Fruit fly (Drosophila melanogaster) whole organism, embryonic: ENCODE results near the gene Mms19.

ENCODE experiments used
- ATbp ChIP-seq: fragments of 200-800 bp; sonication (Bioruptor generic); optimal IDR thresholded peaks from 2 replicates; lab custom pipeline; 2017; ENCODE audit warnings: missing biosample characterization, mild to moderate bottlenecking, missing genetic modification characterization, missing genetic modification reagents
- Abd-B ChIP-seq: fragments of 200-800 bp; sonication (Bioruptor generic); optimal IDR thresholded peaks from 2 replicates; lab custom pipeline; 2018; ENCODE audit warnings: missing biosample characterization, mild to moderate bottlenecking, missing genetic modification characterization, moderate library complexity
- Antp ChIP-seq: fragments of 200-800 bp; sonication (Bioruptor generic); optimal IDR thresholded peaks from 3 replicates; lab custom pipeline; 2016; ENCODE audit warnings: missing biosample characterization, missing genetic modification characterization
- Atf6 ChIP-seq: fragments of 200-800 bp; sonication (Bioruptor generic); IDR thresholded peaks from 2 replicates; pipeline ENCODE4 v1.3.6; 2022; ENCODE audit warnings: missing biosample characterization, missing genetic modification characterization
- B-H2 ChIP-seq: fragments of 200-800 bp; sonication (Bioruptor generic); optimal IDR thresholded peaks from 2 replicates; lab custom pipeline; 2018; ENCODE audit warnings: missing biosample characterization, mild to moderate bottlenecking, missing genetic modification characterization
- C15 ChIP-seq: fragments of 200-800 bp; sonication (Bioruptor generic); IDR thresholded peaks from 3 replicates; pipeline ENCODE4 v1.3.6; 2022; ENCODE audit warnings: missing biosample characterization, missing genetic modification characterization
- CG10543 ChIP-seq: fragments of 200-800 bp; sonication (Bioruptor generic); optimal IDR thresholded peaks from 3 replicates; lab custom pipeline; 2017; ENCODE audit warnings: missing biosample characterization, mild to moderate bottlenecking, missing genetic modification characterization, moderate library complexity
- CG10979 ChIP-seq: fragments of 200-800 bp; sonication (Bioruptor generic); optimal IDR thresholded peaks from 2 replicates; lab custom pipeline; 2018; ENCODE audit warnings: missing biosample characterization, mild to moderate bottlenecking, missing genetic modification characterization, moderate library complexity
- CG1529 ChIP-seq: fragments of 200-800 bp; sonication (Bioruptor generic); optimal IDR thresholded peaks from 3 replicates; lab custom pipeline; 2018; ENCODE audit warnings: missing biosample characterization, missing genetic modification characterization
- CG17186 ChIP-seq: fragments of 200-800 bp; sonication (Bioruptor generic); optimal IDR thresholded peaks from 3 replicates; lab custom pipeline; 2017; ENCODE audit warnings: missing biosample characterization, missing genetic modification reagents, missing genetic modification characterization
- CG18599 ChIP-seq: fragments of 200-800 bp; sonication (Bioruptor generic); optimal IDR thresholded peaks from 3 replicates; lab custom pipeline; 2017; ENCODE audit warnings: missing biosample characterization, missing genetic modification characterization, mild to moderate bottlenecking, moderate library complexity, missing genetic modification reagents
- CG2116 ChIP-seq: fragments of 200-800 bp; sonication (Bioruptor generic); optimal IDR thresholded peaks from 3 replicates; lab custom pipeline; 2018; ENCODE audit warnings: missing biosample characterization, mild to moderate bottlenecking, missing genetic modification characterization
- CG33213 ChIP-seq: fragments of 200-800 bp; sonication (Bioruptor generic); optimal IDR thresholded peaks from 3 replicates; lab custom pipeline; 2016; ENCODE audit warnings: missing biosample characterization, missing genetic modification characterization
- CG4617 ChIP-seq: fragments of 200-800 bp; sonication (Bioruptor generic); optimal IDR thresholded peaks from 3 replicates; lab custom pipeline; 2016; ENCODE audit warnings: missing biosample characterization, missing genetic modification characterization, borderline replicate concordance
- CG6272 ChIP-seq: fragments of 200-800 bp; sonication (Bioruptor generic); IDR thresholded peaks from 2 replicates; pipeline ENCODE4 v1.3.6; 2022; ENCODE audit warnings: missing biosample characterization, missing genetic modification characterization
- CG6683 ChIP-seq: fragments of 200-800 bp; sonication (Bioruptor generic); optimal IDR thresholded peaks from 2 replicates; lab custom pipeline; 2017; ENCODE audit warnings: missing biosample characterization, mild to moderate bottlenecking, missing genetic modification characterization, missing genetic modification reagents
- CG7786 ChIP-seq: fragments of 200-800 bp; sonication (Bioruptor generic); optimal IDR thresholded peaks from 2 replicates; lab custom pipeline; 2016; ENCODE audit warnings: missing biosample characterization, missing genetic modification characterization
- Dbx ChIP-seq: fragments of 200-800 bp; sonication (Bioruptor generic); IDR thresholded peaks from 3 replicates; pipeline ENCODE4 v1.3.6; 2022; ENCODE audit warnings: missing biosample characterization, missing genetic modification characterization
- Dll ChIP-seq: fragments of 200-800 bp; sonication (Bioruptor generic); IDR thresholded peaks from 4 replicates; pipeline ENCODE4 v1.3.6; 2022; ENCODE audit warnings: missing biosample characterization, missing genetic modification characterization; ENCODE audit not compliant: partially characterized antibody
- Drgx ChIP-seq: fragments of 200-800 bp; sonication (Bioruptor generic); IDR thresholded peaks from 2 replicates; pipeline ENCODE4 v1.3.6; 2022; ENCODE audit warnings: missing biosample characterization, missing genetic modification characterization
- Fer3 ChIP-seq: fragments of 200-800 bp; sonication (Bioruptor generic); optimal IDR thresholded peaks from 2 replicates; lab custom pipeline; 2018; ENCODE audit warnings: missing biosample characterization, mild to moderate bottlenecking, missing genetic modification characterization, moderate library complexity
- HLH3B ChIP-seq: fragments of 200-800 bp; sonication (Bioruptor generic); IDR thresholded peaks from 2 replicates; pipeline ENCODE4 v1.3.6; 2022; ENCODE audit warnings: missing biosample characterization, missing genetic modification characterization
- HLH4C ChIP-seq: fragments of 200-800 bp; sonication (Bioruptor generic); IDR thresholded peaks from 3 replicates; pipeline ENCODE4 v1.3.6; 2022; ENCODE audit warnings: missing biosample characterization, missing genetic modification characterization; ENCODE audit not compliant: partially characterized antibody
- Lim3 ChIP-seq: fragments of 200-800 bp; sonication (Bioruptor generic); IDR thresholded peaks from 2 replicates; pipeline ENCODE4 v1.3.6; 2022; ENCODE audit warnings: missing biosample characterization, missing genetic modification characterization
- Oli ChIP-seq: fragments of 200-800 bp; sonication (Bioruptor generic); optimal IDR thresholded peaks from 2 replicates; lab custom pipeline; 2018; ENCODE audit warnings: missing biosample characterization, mild to moderate bottlenecking, missing genetic modification characterization, moderate library complexity
- Sox100B ChIP-seq: fragments of 200-800 bp; sonication (Bioruptor generic); optimal IDR thresholded peaks from 3 replicates; lab custom pipeline; 2018; ENCODE audit warnings: missing biosample characterization, mild to moderate bottlenecking, missing genetic modification characterization
- Spps ChIP-seq: fragments of 200-800 bp; sonication (Bioruptor generic); optimal IDR thresholded peaks from 2 replicates; lab custom pipeline; 2018; ENCODE audit warnings: missing biosample characterization, mild to moderate bottlenecking, missing genetic modification characterization
- Tbp ChIP-seq: fragments of >200 bp; optimal IDR thresholded peaks from 2 replicates; lab custom pipeline; 2018; ENCODE audit warnings: missing biosample characterization, missing genetic modification characterization
- Vsx1 ChIP-seq: fragments of 200-800 bp; sonication (Bioruptor generic); optimal IDR thresholded peaks from 2 replicates; lab custom pipeline; 2017; ENCODE audit warnings: missing biosample characterization, mild to moderate bottlenecking, missing genetic modification characterization, missing genetic modification reagents
- chif ChIP-seq, 2 experiments: fragments of 200-800 bp; sonication (Bioruptor generic); optimal IDR thresholded peaks; 3 replicates each; lab custom pipeline; 2016; ENCODE audit warnings: missing biosample characterization in 2 of 2, missing genetic modification characterization in 2 of 2
- crc ChIP-seq: fragments of 200-800 bp; sonication (Bioruptor generic); optimal IDR thresholded peaks from 2 replicates; lab custom pipeline; 2016; ENCODE audit warnings: missing biosample characterization, missing genetic modification characterization
- cwo ChIP-seq: fragments of 200-800 bp; sonication (Bioruptor generic); optimal IDR thresholded peaks from 3 replicates; lab custom pipeline; 2017; ENCODE audit warnings: missing biosample characterization, missing genetic modification characterization, mild to moderate bottlenecking, moderate library complexity, missing genetic modification reagents
- danr ChIP-seq: fragments of 200-800 bp; sonication (Bioruptor generic); IDR thresholded peaks from 2 replicates; pipeline ENCODE4 v1.3.6; 2022; ENCODE audit warnings: missing biosample characterization, missing genetic modification characterization
- dm ChIP-seq: fragments of 200-800 bp; sonication (Bioruptor generic); optimal IDR thresholded peaks from 3 replicates; lab custom pipeline; 2016; ENCODE audit warnings: missing biosample characterization, missing genetic modification characterization
- ewg ChIP-seq: fragments of 200-800 bp; sonication (Bioruptor generic); optimal IDR thresholded peaks from 3 replicates; lab custom pipeline; 2017; ENCODE audit warnings: mild to moderate bottlenecking, missing biosample characterization, missing genetic modification reagents, missing genetic modification characterization
- gcm ChIP-seq: fragments of 200-800 bp; sonication (Bioruptor generic); optimal IDR thresholded peaks from 2 replicates; lab custom pipeline; 2019; ENCODE audit warnings: missing biosample characterization, mild to moderate bottlenecking, missing genetic modification characterization, moderate library complexity
- gro ChIP-seq: fragments of 200-800 bp; sonication (Bioruptor generic); optimal IDR thresholded peaks from 2 replicates; lab custom pipeline; 2016; ENCODE audit warnings: missing biosample characterization, missing genetic modification characterization
- lab ChIP-seq: fragments of 200-800 bp; sonication (Bioruptor generic); optimal IDR thresholded peaks from 3 replicates; lab custom pipeline; 2017; ENCODE audit warnings: missing biosample characterization, missing genetic modification characterization, mild to moderate bottlenecking, moderate library complexity, missing genetic modification reagents
- otp ChIP-seq: fragments of 200-800 bp; sonication (Bioruptor generic); IDR thresholded peaks from 3 replicates; pipeline ENCODE4, ENCODE4 v1.3.6; 2022; ENCODE audit warnings: missing biosample characterization, missing genetic modification characterization
- sc ChIP-seq, 3 experiments: fragments of >200 bp in 2 of 3; fragments of 200-800 bp in 1 of 3; sonication (Bioruptor generic) in 1 of 3; optimal IDR thresholded peaks; 2 replicates in 2 of 3; 3 replicates in 1 of 3; lab custom pipeline; 2017; ENCODE audit warnings: mild to moderate bottlenecking in 1 of 3, missing biosample characterization in 1 of 3, missing genetic modification characterization in 1 of 3, missing genetic modification reagents in 1 of 3
- seq ChIP-seq: fragments of 200-800 bp; sonication (Bioruptor generic); IDR thresholded peaks from 2 replicates; pipeline ENCODE4 v1.3.6; 2022; ENCODE audit warnings: missing biosample characterization, missing genetic modification characterization
- sob ChIP-seq: fragments of 200-800 bp; sonication (Bioruptor generic); IDR thresholded peaks from 2 replicates; pipeline ENCODE4 v1.3.6; 2022; ENCODE audit warnings: missing biosample characterization, missing genetic modification characterization
- tio ChIP-seq: fragments of 200-800 bp; sonication (Bioruptor generic); optimal IDR thresholded peaks from 2 replicates; lab custom pipeline; 2017; ENCODE audit warnings: missing biosample characterization, missing genetic modification characterization, inconsistent platforms
- toy ChIP-seq: fragments of 200-800 bp; sonication (Bioruptor generic); IDR thresholded peaks from 2 replicates; pipeline ENCODE4 v1.3.6; 2022; ENCODE audit warnings: missing biosample characterization, missing genetic modification characterization
- trem ChIP-seq: fragments of 200-800 bp; optimal IDR thresholded peaks from 3 replicates; lab custom pipeline; 2019; ENCODE audit warnings: missing biosample characterization, mild to moderate bottlenecking, missing genetic modification characterization, moderate library complexity
- trh ChIP-seq: fragments of 200-800 bp; sonication (Bioruptor generic); optimal IDR thresholded peaks from 2 replicates; lab custom pipeline; 2016; ENCODE audit warnings: missing biosample characterization, missing genetic modification characterization
- z ChIP-seq: fragments of 200-800 bp; sonication (Bioruptor generic); IDR thresholded peaks from 3 replicates; pipeline ENCODE4 v1.3.6; 2022; ENCODE audit warnings: missing biosample characterization, missing genetic modification characterization
- zen ChIP-seq: fragments of 200-800 bp; sonication (Bioruptor generic); optimal IDR thresholded peaks from 3 replicates; lab custom pipeline; 2018; ENCODE audit warnings: missing biosample characterization, mild to moderate bottlenecking, missing genetic modification characterization, moderate library complexity

Mms19 gene

dm6 chr3R:5270806-5271205, 38.5 kb downstream of the Mms19 start (continued):
- TF ChIP-seq zen (tag; lab: Kevin White, UChicago) (peak; percentile 14), CG7786 (GFP tag; lab: Kevin White, UChicago) (no peak), C15 (peak; percentile 27; the same call in 1 of the 3 replicates), B-H2 (GFP tag; lab: Kevin White, UChicago) (no peak), crc (no peak), CG33213 (GFP tag; lab: Kevin White, UChicago) (peak; percentile 11), trh (GFP tag; lab: Kevin White, UChicago) (no peak), toy (no peak), chif (GFP tag; optimal IDR thresholded peaks at IDR 0.05; lab: Kevin White, UChicago) (peak in 1 of 2 experiments; percentile 24), sc (optimal IDR thresholded peaks at IDR 0.05; lab: Kevin White, UChicago) (no peak), sc (GFP tag; optimal IDR thresholded peaks at IDR 0.05; lab: Kevin White, UChicago) (no peak), Atf6 (GFP tag; lab: Robert Waterston, UW) (peak; percentile 49; the same call in 1 of the 2 replicates), gcm (GFP tag; lab: Kevin White, UChicago) (no peak), sob (GFP tag; lab: Robert Waterston, UW) (0 out of 2 replicates have a peak, but pooled peaks have one; percentile 19), Oli (no peak), CG2116 (GFP tag; lab: Kevin White, UChicago) (no peak)

- no peak for TF ChIP-seq HLH4C (GFP tag; lab: Robert Waterston, UW)
- no peak for TF ChIP-seq CG1529 (GFP tag; lab: Kevin White, UChicago)
- no peak for TF ChIP-seq trem (tag; lab: Kevin White, UChicago)
Observed at dm6 chr3R:5277735-5278134, 45.4 kb downstream of the Mms19 start, which contains the start of gene CG31538. TSS of gene CG31538 (minus strand) at chr3R:5277835.

- TF ChIP-seq ewg (GFP tag; lab: Kevin White, UChicago) (no peak), Tbp (GFP tag; lab: Kevin White, UChicago) (no peak), Vsx1 (GFP tag; lab: Kevin White, UChicago) (no peak), otp (GFP tag; lab: Robert Waterston, UW) (no peak), seq (GFP tag; lab: Robert Waterston, UW) (no peak), CG6683 (GFP tag; lab: Kevin White, UChicago) (no peak), trem (tag; lab: Kevin White, UChicago) (no peak), CG10979 (tag; lab: Kevin White, UChicago) (no peak), lab (GFP tag; lab: Kevin White, UChicago) (peak; percentile 81), Fer3 (no peak), dm (no peak), Lim3 (GFP tag; lab: Robert Waterston, UW) (no peak), CG18599 (GFP tag; lab: Kevin White, UChicago) (peak; percentile 11), tio (GFP tag; lab: Kevin White, UChicago) (no peak), ATbp (GFP tag; lab: Kevin White, UChicago) (no peak), Drgx (GFP tag; lab: Robert Waterston, UW) (no peak), Spps (no peak), cwo (GFP tag; lab: Kevin White, UChicago) (peak; percentile 17), Dbx (GFP tag; lab: Robert Waterston, UW) (no peak), danr (no peak), Dll (GFP tag; lab: Robert Waterston, UW) (no peak), Abd-B (GFP tag; lab: Kevin White, UChicago) (no peak), HLH3B (GFP tag; lab: Robert Waterston, UW) (no peak), CG6272 (GFP tag; lab: Robert Waterston, UW) (no peak), Sox100B (GFP tag; lab: Kevin White, UChicago) (no peak), CG10543 (GFP tag; lab: Kevin White, UChicago) (no peak), Antp (GFP tag; lab: Kevin White, UChicago) (no peak), CG17186 (GFP tag; lab: Kevin White, UChicago) (no peak), gro (GFP tag; lab: Kevin White, UChicago) (peak; percentile 82), Atf6 (GFP tag; lab: Robert Waterston, UW) (no peak), CG4617 (GFP tag; lab: Kevin White, UChicago) (no peak), z (GFP tag; lab: Robert Waterston, UW) (no peak)
Observed at dm6 chr3R:5278627-5279026, 46.3 kb downstream of the Mms19 start.
